Worm (Caenorhabditis elegans) whole organism, L3 larva: ENCODE results near the gene hlh-15.

Source experiments
- ceh-28 ChIP-seq: fragments of 150-350 bp; optimal IDR thresholded peaks from 2 replicates; lab custom pipeline; 2014; ENCODE audit warnings: missing biosample characterization, missing genetic modification reagents, missing genetic modification characterization
- elt-1 ChIP-seq: fragments of 150-350 bp; optimal IDR thresholded peaks from 2 replicates; lab custom pipeline; 2014; ENCODE audit warnings: missing biosample characterization, missing genetic modification characterization
- elt-3 ChIP-seq, 3 experiments: fragments of 150-350 bp in 1 of 3; sonication (generic microtip) in 2 of 3; optimal IDR thresholded peaks; 2 replicates in 2 of 3; 4 replicates in 1 of 3; lab custom pipeline; 2014 to 2017; ENCODE audit warnings: missing biosample characterization in 3 of 3, missing genetic modification characterization in 3 of 3
- jun-1 ChIP-seq: fragments of 150-350 bp; optimal IDR thresholded peaks from 2 replicates; lab custom pipeline; 2014; ENCODE audit warnings: missing biosample characterization, missing genetic modification reagents, missing genetic modification characterization
- lin-15B ChIP-seq: fragments of 150-350 bp; optimal IDR thresholded peaks from 2 replicates; lab custom pipeline; 2014; ENCODE audit warnings: missing biosample characterization, missing genetic modification characterization
- nhr-12 ChIP-seq: fragments of 150-350 bp; optimal IDR thresholded peaks from 2 replicates; lab custom pipeline; 2014; ENCODE audit warnings: missing biosample characterization, missing genetic modification characterization
- nhr-28 ChIP-seq: fragments of 150-350 bp; optimal IDR thresholded peaks from 2 replicates; lab custom pipeline; 2014; ENCODE audit warnings: missing biosample characterization, missing genetic modification characterization
- pha-4 ChIP-seq: fragments of 150-350 bp; optimal IDR thresholded peaks from 2 replicates; lab custom pipeline; 2014; ENCODE audit warnings: missing biosample characterization, missing genetic modification reagents, missing genetic modification characterization
- skn-1 ChIP-seq: fragments of 150-350 bp; optimal IDR thresholded peaks from 2 replicates; lab custom pipeline; 2014; ENCODE audit warnings: missing biosample characterization, missing genetic modification characterization
- snpc-4 ChIP-seq: fragments of 150-350 bp; optimal IDR thresholded peaks from 2 replicates; lab custom pipeline; 2014; ENCODE audit warnings: missing biosample characterization, missing genetic modification characterization
- unc-39 ChIP-seq: sonication (generic microtip); optimal IDR thresholded peaks from 4 replicates; lab custom pipeline; 2017; ENCODE audit warnings: missing biosample characterization, missing genetic modification characterization
- unc-62 ChIP-seq: fragments of 150-350 bp; sonication (generic microtip); optimal IDR thresholded peaks from 4 replicates; lab custom pipeline; 2014; ENCODE audit warnings: missing biosample characterization, missing genetic modification reagents, missing genetic modification characterization
- zag-1 ChIP-seq: fragments of 150-350 bp; optimal IDR thresholded peaks from 2 replicates; lab custom pipeline; 2014; ENCODE audit warnings: missing biosample characterization, missing genetic modification characterization
- ztf-4 ChIP-seq: fragments of 150-350 bp; optimal IDR thresholded peaks from 2 replicates; lab custom pipeline; 2014; ENCODE audit warnings: missing biosample characterization, missing genetic modification characterization

DNA sequence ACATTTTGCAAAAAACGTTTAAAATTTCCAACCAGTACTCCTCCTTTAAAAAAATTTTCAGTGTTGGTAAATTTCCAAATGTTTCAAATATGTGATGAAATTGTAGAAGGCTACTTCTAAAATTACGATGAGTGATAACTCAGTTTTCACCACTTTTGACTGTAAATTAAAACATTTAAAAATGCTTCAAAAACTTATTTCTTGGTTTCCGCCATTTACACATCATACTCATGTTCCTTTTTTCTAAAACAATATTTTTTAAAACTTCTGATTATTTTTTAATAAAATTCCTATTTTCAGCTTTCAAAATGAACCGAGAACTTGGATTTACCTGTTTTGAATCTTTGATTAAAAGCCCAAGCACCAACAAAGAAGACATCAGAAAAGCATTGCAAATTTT is 9.5 kb downstream of the hlh-15 start, which contains the start of gene C43H6.4:
- TF ChIP-seq ceh-28 (no peak), pha-4 (no peak), elt-3 (tag; optimal IDR thresholded peaks at IDR 0.05; lab: Kevin White, UChicago) (no peak), snpc-4 (tag; lab: Kevin White, UChicago) (no peak), nhr-12 (no peak), nhr-28 (tag; lab: Kevin White, UChicago) (no peak), skn-1 (tag; lab: Kevin White, UChicago) (no peak), jun-1 (tag; lab: Kevin White, UChicago) (no peak), ztf-4 (tag; lab: Kevin White, UChicago) (no peak), elt-1 (tag; lab: Kevin White, UChicago) (no peak), lin-15B (tag; lab: Kevin White, UChicago) (no peak), unc-62 (no peak), zag-1 (tag; lab: Kevin White, UChicago) (no peak), unc-39 (tag; lab: Kevin White, UChicago) (no peak)
